Fruit fly (Drosophila melanogaster) S2 (cell line): ENCODE results near the gene Vha16-2.

Experiments used
- CG8478 ChIP-seq: fragments of >200 bp; optimal IDR thresholded peaks from 2 replicates; lab custom pipeline; 2018
- CTCF ChIP-seq, 2 experiments: fragments of >200 bp; optimal IDR thresholded peaks; 2 replicates each; lab custom pipeline; 2018

The Vha16-2 gene

DNA sequence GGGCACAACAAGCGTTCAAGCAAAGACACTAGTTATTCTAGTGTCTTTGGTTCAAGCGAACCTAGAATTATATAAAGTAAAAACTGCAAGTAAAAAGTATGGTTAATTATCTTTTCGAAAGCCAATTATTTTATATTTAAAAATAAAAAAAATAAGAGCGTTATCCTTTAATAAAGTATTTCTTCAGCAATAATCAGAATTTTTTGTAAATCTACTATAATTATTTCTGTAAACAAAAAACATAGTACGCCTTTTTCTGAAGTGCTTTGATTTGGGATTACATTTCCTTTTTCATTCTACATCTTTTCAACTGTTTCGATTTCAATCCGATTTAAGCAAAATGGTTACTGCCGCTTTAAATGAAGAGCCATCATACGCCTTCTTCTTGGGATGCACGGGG lies at the start of gene Vha16-2:
Gene Vha16-2, plus strand, starts transcription at position 301 of the 400 bp plus-strand sequence.
- no peak for TF ChIP-seq CG8478 (lab: Kevin White, UChicago)
- no peak for TF ChIP-seq CTCF (optimal IDR thresholded peaks at IDR 0.05; lab: Kevin White, UChicago)

DNA sequence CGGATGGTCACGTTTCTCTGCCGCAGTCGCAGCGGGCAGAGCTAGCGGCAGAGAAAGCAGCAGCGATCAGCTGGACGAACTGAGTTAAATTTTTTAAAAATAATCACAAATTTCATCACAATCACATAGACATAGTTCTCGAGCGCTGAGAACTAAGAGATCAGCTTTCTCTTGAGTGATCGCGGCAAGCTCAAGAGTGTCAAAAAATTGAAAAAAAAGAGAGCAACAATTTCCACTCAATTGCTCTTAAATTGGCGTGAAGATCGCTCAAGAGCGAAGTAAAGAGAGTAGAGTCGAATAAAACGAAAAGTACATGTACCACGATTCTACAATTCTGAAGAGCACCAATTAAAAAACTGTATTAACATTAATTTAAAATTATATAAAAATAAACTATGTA lies 46.4 kb upstream of the Vha16-2 start:
- no peak for TF ChIP-seq CTCF (optimal IDR thresholded peaks at IDR 0.05; lab: Kevin White, UChicago)
- no peak for TF ChIP-seq CG8478 (lab: Kevin White, UChicago)

DNA sequence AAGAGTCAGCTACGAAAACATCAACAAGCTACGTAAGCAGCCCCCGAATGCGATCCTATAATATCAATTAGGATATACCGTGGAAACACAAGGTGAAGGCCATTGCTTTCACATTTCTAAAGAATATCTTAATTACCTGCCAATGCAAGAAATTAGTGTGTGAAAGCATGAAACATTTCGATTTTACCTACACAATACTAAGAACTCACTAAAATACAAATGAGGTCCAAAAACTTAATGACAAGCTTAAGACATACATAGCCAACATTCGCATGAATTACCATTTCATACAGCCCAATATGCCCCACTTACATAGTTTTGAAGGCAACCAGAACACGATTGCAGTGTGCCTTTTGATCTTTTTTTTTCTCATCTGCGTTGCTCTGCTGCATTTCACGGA lies 45.1 kb upstream of the Vha16-2 start:
- TF ChIP-seq CTCF (optimal IDR thresholded peaks at IDR 0.05; lab: Kevin White, UChicago) (no peak), CG8478 (lab: Kevin White, UChicago) (no peak)

DNA sequence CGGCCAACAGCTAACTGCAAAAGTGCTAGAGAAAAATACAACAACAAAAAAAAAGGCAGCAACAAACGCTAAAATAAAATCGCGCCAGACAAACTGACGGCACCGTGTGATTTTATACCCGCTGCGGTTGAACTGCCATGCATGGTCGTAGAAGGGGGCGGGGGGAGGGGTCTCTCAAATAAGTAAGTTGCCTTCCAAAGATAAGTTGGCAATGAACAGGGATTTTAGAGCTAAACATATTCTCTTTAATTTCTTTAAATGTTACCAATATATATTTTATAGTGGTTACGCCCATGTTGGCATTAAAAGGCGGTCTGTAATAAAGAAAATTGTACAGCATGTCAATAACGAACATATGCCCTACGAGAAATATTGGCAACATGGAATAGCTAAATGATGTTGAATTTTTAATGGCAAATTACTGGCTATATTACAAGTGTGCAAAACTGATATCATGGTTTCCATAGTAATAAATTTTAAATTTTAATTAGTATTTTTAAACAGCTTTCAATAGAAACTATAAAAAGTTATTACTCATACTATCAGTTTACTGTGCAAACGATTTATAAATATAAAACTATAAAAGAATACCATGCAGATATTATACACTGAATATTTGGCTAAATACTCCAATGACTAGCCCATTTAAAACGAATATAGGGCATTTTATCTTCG lies 43.4 kb upstream of the Vha16-2 start:
- TF ChIP-seq CTCF (optimal IDR thresholded peaks at IDR 0.05; lab: Kevin White, UChicago) (no peak), CG8478 (lab: Kevin White, UChicago) (no peak)

DNA sequence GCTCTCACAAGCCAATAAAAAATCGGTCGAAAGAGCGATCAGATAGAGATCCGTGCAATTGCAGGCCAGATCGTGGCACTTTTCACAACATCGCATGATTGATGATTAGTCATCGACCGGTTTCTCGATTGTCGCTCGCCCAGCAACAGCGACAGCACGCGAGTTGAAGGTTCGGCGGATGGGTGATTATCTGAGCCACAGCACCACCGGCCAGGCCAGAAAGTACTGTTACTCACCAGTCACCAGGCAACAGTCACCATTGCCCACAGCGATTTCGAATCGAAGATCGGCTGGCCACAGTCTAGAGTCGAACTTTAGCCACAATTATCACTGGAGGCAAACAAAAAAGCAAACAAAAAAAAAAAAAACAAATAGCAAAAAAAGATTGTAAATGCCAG lies 42.8 kb upstream of the Vha16-2 start:
- no peak for TF ChIP-seq CG8478 (lab: Kevin White, UChicago)
- TF ChIP-seq CTCF (optimal IDR thresholded peaks at IDR 0.05; lab: Kevin White, UChicago): no peak

DNA sequence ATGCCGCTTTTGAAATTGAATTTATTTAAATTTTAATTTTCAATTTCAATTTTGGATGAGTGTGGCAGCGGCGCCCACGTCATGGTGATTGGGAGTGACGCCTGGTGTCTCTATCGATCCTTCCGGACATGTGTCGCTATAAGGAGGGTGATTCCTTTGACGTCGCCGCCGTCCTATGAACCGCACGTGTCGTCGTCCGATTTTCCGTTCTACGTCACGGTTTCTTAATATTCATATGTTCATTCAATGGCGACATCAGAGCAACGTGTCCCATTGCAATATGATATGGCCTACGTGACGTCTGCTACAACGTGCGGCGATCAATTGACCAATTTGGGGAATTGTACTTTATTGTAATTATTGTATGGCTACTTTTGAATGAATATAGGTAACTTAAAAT lies 42.3 kb upstream of the Vha16-2 start:
- no peak for TF ChIP-seq CTCF (optimal IDR thresholded peaks at IDR 0.05; lab: Kevin White, UChicago)
- no peak for TF ChIP-seq CG8478 (lab: Kevin White, UChicago)

DNA sequence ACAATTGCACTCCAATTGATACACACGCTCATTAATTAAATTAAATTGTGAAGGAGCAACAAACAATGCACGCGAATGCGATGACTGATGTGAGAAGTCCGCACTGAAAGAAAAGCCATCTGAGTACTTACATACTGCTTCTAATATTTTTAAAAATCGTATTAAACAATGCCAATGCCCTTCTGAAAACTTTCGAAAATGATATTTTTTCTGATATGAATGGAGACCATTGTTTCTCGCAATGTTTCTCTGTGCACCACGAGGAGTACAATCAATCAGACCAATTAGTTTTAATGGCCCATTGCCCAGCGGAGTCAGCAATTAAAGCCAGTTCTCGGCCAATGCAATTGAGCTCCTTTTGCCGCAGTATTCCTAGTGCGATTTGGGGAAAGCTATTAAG lies 41.6 kb upstream of the Vha16-2 start:
- no peak for TF ChIP-seq CG8478 (lab: Kevin White, UChicago)
- TF ChIP-seq CTCF (optimal IDR thresholded peaks at IDR 0.05; lab: Kevin White, UChicago): no peak

DNA sequence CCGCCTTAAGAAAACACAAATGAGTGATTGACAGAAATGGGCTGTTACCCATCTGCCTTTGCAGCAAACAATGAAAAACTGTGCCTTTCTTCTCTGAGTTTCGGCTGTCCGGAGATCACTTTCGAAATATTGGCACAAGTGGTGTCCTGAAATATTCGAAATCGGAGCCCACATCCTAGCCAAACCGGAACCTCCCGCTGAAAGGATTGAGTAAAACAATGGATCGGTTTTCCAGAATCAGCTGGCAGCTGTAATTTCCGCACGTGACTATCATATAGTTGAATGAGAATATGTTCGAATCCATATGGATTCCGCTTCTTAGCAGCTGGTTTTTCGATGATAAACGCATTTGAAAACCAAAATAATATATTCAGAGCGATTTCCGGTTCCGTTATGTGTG lies 40.6 kb upstream of the Vha16-2 start:
- TF ChIP-seq CG8478 (lab: Kevin White, UChicago) (no peak), CTCF (optimal IDR thresholded peaks at IDR 0.05; lab: Kevin White, UChicago) (no peak)

DNA sequence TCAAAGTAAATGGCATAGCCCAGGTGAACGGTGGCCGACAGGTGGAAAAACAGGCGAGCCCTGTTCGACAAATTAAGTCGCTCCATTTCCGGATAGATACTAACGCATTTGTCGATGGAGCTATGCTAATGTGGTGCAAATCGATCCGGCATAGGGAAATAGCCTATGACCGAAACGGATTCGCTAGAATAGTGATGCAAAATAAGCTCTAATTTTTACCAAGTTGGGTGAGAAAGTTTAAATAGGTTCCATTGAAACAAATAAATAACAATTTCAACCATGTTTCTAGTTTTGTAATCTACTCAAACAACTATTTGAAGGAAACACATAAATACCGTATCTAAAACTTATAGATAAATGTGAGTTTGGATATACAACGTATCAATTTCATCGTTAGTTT lies 39.4 kb upstream of the Vha16-2 start, which contains the start of gene CG6149:
Gene CG6149, minus strand, starts transcription at position 101 of the 400 bp plus-strand sequence.
- TF ChIP-seq CG8478 (lab: Kevin White, UChicago) (no peak), CTCF (optimal IDR thresholded peaks at IDR 0.05; lab: Kevin White, UChicago) (no peak)

DNA sequence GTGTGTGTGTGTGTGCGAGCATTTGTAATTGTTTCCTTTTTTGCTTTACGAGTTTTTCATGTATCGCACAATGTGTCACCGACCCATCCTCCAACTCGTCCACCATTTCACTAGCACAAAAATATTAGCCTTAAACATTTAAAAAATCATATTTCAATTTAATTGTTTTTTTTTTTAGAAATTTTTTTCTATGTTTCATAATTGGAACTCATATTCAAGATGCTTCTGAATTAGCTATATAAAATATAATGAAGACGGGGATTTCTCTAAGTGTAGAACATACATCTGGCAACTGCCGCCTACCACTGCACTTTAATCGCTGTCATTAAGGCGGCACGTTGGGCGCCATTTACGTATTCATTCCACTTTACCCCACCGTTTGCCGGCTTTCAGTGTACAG lies 35.2 kb upstream of the Vha16-2 start:
- TF ChIP-seq CG8478 (lab: Kevin White, UChicago): no peak
- no peak for TF ChIP-seq CTCF (optimal IDR thresholded peaks at IDR 0.05; lab: Kevin White, UChicago)

DNA sequence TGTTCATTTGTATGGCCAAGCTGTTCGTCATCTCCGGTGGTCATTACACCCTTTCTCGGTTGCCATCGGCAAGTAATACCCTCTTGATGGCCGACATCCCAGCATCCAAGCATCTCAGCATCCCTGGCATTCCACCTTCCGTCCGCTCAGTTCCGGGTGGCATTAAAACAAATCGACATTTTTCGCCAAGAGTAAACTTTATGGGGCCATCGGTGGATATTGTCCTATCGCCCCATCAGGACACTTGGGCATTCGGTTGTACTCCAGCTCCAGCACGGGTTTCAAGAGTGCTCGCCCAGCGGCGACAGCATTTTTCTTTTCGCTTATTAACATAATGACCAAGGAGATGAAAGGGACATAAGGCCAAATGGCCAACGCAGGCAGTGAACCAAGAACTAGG lies 34.5 kb upstream of the Vha16-2 start:
- TF ChIP-seq CG8478 (lab: Kevin White, UChicago): no peak
- TF ChIP-seq CTCF (optimal IDR thresholded peaks at IDR 0.05; lab: Kevin White, UChicago): no peak

DNA sequence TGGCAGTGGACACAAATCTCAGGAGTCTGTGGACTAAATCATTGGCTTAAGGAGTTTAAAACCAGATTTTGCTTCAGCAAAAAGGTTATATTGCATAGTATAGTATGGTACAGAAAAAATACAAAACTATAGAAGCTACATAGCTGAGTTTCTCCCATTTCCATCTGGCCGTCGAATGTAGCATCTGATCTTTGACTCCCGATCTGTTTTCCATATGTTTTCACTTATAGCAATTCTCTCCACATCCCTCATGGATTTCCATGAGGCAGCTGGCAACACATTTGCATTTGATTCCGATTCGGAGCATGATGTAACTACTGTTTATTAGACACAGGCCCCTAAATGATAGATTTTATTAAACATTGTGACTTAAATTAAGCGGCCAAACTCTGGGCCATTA lies 34.0 kb upstream of the Vha16-2 start:
- no peak for TF ChIP-seq CG8478 (lab: Kevin White, UChicago)

DNA sequence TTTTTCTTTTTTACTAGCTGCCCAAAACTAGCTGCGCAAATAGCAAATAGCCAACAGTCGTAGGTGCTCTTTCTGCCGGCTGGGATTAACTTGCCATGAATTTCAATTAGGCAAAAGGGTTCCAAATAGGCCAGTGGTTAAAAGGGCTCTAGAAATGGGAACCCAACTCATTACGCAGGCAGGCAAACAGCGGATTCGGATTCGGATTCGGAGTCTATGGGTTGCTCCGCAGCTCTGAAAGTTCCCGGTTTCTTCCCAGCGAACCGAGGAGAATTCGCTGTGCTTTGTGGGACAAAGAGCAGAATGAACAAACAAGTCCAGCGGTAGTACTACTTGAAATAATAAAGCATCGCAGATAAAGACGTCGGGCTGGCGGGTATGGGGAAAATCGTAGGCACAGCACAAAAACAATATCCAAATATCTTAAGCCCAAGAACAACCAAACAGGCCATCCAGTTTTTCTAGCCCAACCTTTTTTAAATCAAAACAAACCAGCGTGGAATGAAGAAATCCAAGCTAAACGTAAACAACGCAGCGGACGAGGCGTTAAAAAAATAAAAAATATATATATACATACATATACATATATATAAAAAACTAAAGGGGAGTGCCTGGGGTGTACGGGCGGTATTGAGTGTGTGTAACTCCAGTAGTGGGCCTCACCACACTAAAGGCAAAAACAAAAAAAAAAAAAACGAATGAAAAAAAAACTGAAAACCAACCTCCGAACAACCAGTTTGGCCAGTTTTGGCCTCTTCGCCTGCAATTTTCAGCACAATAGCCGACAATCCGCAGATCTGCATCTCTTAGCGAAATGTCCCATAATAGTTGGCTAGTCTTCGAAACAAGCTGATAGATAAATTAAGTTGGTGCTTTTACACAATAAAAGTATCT lies 32.6 kb upstream of the Vha16-2 start:
- TF ChIP-seq CG8478 (lab: Kevin White, UChicago) (no peak), CTCF (optimal IDR thresholded peaks at IDR 0.05; lab: Kevin White, UChicago) (no peak)

DNA sequence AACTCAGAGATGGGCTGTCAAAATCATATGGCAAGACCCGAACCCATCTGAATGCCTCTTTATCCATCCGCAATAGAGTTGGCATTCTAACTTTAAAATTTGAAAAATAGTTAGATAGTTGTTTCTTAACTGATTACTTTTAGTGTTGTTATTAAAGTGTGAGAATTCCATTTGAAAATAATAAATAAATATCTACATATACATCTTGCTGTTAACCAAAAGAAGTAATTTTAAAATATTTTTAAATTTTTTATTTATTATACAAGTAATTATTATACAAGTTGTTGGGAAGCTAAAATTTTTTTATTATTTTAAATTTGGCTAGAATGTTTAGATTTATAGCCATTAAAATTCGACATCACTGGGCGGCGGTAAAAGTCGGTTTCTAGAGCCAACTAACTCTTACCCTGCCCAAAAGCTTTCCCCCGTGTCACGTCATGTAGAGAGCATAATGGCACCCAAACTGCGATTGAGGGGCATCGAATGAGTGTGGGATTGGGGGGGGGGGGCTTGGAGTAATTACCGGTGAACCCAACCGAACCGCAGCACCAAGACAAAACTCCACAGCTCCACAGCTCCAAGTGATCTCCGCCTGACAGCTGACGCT lies 31.2 kb upstream of the Vha16-2 start:
- TF ChIP-seq CG8478 (lab: Kevin White, UChicago) (no peak), CTCF (optimal IDR thresholded peaks at IDR 0.05; lab: Kevin White, UChicago) (no peak)

DNA sequence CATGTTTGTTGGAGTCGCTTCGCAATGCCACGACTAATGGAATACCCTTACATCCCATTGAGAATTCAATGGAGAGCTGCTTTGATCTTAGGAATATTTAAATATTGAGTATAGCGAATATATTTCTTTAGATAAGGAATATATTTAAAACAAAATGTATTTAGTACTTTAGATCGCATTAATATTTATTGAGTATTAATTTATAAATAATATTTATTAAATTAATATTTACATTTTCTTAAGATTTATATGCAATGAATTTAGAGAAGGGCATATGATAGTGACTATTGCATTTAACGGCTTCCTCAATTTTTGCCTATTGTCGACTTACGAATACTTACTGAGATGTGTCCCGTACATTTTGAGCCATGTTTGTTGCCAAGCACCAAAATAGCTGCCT lies 30.6 kb upstream of the Vha16-2 start:
- TF ChIP-seq CTCF (optimal IDR thresholded peaks at IDR 0.05; lab: Kevin White, UChicago) (no peak), CG8478 (lab: Kevin White, UChicago) (no peak)
